Worm (Caenorhabditis elegans): ENCODE data around the gene plp-2.
"Not testable (repeated sequence)": the region's sequence is repeated elsewhere in the genome, so short reads cannot be mapped to it uniquely, and the experiment has no call there.

The plp-2 gene

DNA sequence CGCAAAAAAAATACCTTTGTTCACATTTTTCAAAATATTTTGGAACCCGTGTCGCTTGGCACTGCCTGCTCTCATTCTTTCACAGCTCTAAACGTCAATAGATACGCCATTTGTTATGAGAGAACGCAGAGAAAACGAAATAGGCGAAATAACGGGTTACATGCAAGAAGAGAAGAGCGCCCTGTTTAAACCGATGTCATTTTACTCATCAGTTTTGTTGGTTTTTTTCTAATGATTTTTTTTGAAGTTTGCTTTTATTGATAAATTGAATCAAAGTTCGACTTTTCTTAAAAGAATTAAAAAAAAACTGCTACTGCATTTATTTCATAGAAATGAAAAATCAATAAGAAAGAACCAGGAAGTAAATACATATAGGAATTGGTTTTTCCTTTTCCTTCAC lies 3.8 kb downstream of the plp-2 start:
- no peak for TF ChIP-seq hmg-4 (GFP tag; optimal IDR thresholded peaks at IDR 0.05)

DNA sequence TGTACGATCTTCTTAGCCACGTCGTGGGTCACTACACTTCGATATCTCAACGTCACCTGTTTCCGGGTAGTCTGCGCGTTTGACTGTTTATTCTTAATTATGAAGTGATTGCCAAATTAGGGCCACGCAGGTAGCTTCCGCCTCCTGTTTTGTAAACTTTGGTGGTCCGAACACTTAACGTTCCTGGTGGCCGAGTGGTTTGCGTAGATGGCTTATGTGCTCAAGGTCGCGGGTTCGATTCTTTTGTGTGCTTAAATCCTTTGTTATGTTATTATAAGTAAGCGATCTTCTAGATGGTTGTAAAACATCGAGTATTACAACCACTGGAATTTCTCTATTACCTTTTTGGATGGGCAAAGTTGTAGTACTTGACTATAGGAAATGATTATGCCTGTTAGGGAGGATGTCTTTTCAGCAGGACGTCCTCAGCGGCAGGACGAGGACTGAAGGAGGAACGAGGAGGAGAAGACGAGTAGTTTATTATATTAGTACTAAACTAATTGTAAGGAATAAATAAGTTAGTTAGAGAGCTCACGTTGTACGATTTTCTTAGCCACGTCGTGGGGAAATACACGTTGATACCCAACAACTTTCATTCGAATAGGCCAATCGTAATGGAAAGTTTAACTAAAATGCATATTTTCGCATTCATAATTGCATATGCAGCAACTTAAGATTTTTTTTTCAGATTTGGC lies 5.6 kb downstream of the plp-2 start:
- TF ChIP-seq hnd-1 (tag; optimal IDR thresholded peaks at IDR 0.05) (no peak), scrt-1 (GFP tag; IDR thresholded peaks at IDR 0.05) (no peak), ets-7 (tag; optimal IDR thresholded peaks at IDR 0.05) (no peak), tra-4 (tag; optimal IDR thresholded peaks at IDR 0.05) (no peak), hmg-4 (GFP tag; optimal IDR thresholded peaks at IDR 0.05) (no peak), B0310.2 (tag; optimal IDR thresholded peaks at IDR 0.05) (no peak), F13C5.2 (tag; optimal IDR thresholded peaks at IDR 0.05) (no peak)

DNA sequence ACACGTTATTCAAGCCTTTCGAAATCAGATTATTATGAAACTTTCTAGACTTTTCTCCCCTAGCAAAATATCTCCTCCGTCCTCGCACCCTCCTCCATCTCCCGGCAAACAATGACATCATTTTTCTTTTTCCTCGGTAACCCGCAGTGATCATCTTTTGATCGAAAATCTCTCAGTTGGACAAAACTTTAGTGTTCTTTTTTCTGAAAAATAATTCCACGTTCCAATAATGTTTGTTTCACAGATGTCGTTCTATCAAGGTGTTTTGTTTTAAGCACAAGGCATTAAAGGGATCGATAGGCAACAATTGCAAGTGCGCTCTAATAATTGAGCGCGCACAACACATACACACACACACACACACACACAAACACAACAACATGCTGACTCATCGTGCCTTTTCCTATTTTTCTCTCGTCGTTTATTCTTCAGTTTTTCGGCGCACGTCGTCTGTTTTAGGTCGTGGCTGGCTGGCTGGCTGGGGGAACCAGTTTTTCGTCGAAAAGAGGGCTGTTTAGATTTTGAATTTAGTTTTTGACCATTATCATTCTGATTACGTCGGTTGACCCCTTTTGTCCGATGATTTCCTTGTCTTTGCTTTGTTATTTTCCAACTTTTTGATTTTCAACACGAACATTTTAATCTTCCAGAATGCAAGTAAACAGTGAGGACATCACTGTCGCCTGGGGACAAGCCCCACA lies 7.0 kb downstream of the plp-2 start, which contains the start of gene F20D1.3:
F20D1.3 (plus strand) TSS at position 651 of the 701 bp plus-strand sequence.
- TF ChIP-seq F13C5.2 (tag; optimal IDR thresholded peaks at IDR 0.05) (peak; percentile 2), hnd-1 (tag; optimal IDR thresholded peaks at IDR 0.05) (no peak)

DNA sequence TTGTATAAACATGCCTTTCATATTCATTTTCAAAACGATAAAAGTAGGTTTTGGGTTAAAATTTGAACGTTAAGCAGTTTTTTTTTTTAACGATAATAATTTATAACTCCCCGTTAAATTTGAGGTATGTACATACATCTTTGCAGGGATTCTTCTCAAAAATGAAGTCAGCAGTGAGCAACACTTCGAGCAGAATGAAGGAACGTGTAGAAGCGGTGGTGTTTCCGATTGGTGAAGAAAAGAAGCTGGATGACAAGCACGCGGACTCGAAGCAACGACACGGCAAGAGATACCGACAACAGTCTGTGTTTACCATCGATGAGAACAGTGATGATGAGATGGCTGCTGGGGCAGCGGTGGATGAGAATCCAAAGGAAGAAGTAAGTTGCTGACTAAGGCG lies 9.5 kb downstream of the plp-2 start:
- TF ChIP-seq tbx-37 (GFP tag; conservative IDR thresholded peaks at IDR 0.05): no peak
- no peak for TF ChIP-seq flt-1 (GFP tag; IDR thresholded peaks at IDR 0.05)
- TF ChIP-seq F13C5.2 (tag; optimal IDR thresholded peaks at IDR 0.05): no peak
- TF ChIP-seq sea-1 (GFP tag; conservative IDR thresholded peaks at IDR 0.05): no peak
- TF ChIP-seq B0310.2 (tag; optimal IDR thresholded peaks at IDR 0.05): no peak
- no peak for TF ChIP-seq scrt-1 (GFP tag; IDR thresholded peaks at IDR 0.05)
- TF ChIP-seq tra-4 (tag; optimal IDR thresholded peaks at IDR 0.05): no peak
- no peak for TF ChIP-seq tbx-11 (GFP tag; IDR thresholded peaks at IDR 0.05)
- no peak for TF ChIP-seq ets-7 (tag; optimal IDR thresholded peaks at IDR 0.05)
- no peak for TF ChIP-seq ceh-36 (tag; optimal IDR thresholded peaks at IDR 0.05)
- TF ChIP-seq ceh-13 (GFP tag; optimal IDR thresholded peaks at IDR 0.05): no peak
- TF ChIP-seq pes-1 (GFP tag; IDR thresholded peaks at IDR 0.05): no peak
- no peak for TF ChIP-seq ama-1 (optimal IDR thresholded peaks at IDR 0.05)
- TF ChIP-seq hmg-4 (GFP tag; optimal IDR thresholded peaks at IDR 0.05): no peak
- TF ChIP-seq hmbx-1 (tag; optimal IDR thresholded peaks at IDR 0.05): no peak
- TF ChIP-seq aly-1 (tag; optimal IDR thresholded peaks at IDR 0.05): no peak
- TF ChIP-seq hnd-1 (tag; optimal IDR thresholded peaks at IDR 0.05): no peak

DNA sequence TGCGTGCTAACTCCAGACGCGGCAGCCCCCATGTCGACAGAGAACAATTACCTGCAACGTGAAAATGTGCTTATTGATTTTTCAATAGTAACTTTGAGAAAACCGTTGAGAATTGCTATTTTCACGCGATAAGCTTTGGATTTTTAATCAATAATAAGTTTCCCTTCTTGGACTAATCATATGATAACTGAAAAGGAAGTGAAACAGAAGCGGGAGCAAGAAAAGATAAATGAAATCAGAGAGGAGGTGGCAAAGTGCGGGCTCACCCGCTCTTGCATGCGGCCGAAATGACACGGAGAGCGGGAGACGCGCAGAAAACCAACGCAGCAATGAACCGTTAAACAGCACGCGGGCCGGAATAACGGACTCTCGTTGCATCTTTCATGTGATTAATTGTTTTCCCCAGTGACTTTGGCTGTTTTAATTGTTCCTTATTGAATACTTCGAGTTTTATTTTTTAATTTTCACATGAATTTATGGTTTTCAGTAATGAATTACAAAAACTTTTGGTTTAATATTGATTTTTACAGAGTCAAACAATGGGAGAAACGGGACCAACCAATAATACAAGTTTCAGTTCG lies 12.3 kb downstream of the plp-2 start, which contains the start of the genes flwr-1 and tbc-1:
flwr-1 (minus strand) TSS at position 51 of the 581 bp plus-strand sequence.
tbc-1 (plus strand) TSS at position 531 of the 581 bp plus-strand sequence.
- TF ChIP-seq F13C5.2 (tag; optimal IDR thresholded peaks at IDR 0.05) (peak; percentile 17), sea-1 (GFP tag; conservative IDR thresholded peaks at IDR 0.05) (no peak), scrt-1 (GFP tag; IDR thresholded peaks at IDR 0.05) (no peak), ama-1 (optimal IDR thresholded peaks at IDR 0.05) (no peak)

DNA sequence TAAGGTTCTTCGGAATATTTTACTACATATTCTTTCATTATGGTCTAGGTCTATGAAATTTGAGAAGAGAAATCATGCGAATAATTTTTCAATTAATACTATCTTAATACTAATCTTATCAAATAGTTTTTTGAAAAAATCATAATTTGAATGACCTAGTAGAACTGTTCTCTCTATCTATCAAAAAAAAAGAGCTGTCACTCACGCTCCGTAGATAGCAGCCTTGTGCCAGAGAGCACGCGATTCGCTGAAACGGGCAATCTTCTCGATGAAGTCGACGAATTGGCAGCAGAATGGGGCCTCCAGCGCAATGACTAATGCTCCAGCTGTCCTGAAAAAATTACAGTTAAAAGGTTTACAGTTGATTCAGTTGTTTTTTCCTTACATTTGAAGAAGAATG lies 13.0 kb downstream of the plp-2 start:
- no peak for TF ChIP-seq sea-1 (GFP tag; conservative IDR thresholded peaks at IDR 0.05)
- TF ChIP-seq scrt-1 (GFP tag; IDR thresholded peaks at IDR 0.05): no peak
- TF ChIP-seq tra-4 (tag; optimal IDR thresholded peaks at IDR 0.05): no peak

DNA sequence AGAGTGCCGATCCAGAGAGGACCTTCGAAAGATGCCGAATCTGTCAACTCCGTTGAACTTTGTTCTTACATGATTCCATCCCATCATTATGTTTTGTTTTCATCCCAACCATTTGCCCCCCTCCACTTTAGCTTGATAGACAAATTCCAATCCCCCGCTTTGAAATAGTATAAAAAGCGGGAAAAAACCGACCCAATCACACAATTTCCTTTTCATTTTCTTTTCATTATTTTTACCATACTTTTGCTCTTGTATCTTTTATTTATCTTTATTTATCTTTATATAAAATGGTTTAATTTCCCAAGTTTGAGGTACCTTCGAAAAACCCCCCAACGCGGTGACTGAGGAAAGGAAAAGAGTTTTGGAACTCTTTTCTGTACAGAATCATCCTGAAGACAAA lies 16.1 kb downstream of the plp-2 start, which contains the start of gene F20D1.22:
F20D1.22 (plus strand) TSS at position 301 of the 400 bp plus-strand sequence.
- not testable (repeated sequence) for TF ChIP-seq pes-1 (GFP tag; IDR thresholded peaks at IDR 0.05); tbx-37 (GFP tag; conservative IDR thresholded peaks at IDR 0.05); scrt-1 (GFP tag; IDR thresholded peaks at IDR 0.05)

DNA sequence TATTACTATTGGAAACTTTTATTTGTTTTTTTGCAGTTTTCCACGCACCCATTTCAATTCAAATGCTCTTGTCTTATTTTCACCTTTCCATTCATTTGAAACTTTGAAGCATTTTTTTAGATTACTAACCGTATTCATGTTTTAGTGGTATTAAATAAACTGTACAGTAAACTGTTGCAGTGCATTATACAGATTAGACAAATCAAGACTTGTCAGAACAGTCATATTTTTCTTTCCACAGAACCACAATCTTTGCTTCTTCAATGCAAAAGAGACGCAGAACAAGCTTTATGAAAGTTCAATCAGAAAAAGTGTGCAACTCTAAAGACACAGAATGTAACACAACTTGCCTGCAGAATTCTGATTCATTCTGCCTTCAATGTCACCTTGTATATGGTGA lies 16.8 kb downstream of the plp-2 start, which contains the start of gene F45B8.5:
F45B8.5 (plus strand) TSS at position 301 of the 400 bp plus-strand sequence.
- TF ChIP-seq ceh-36 (tag; optimal IDR thresholded peaks at IDR 0.05): no peak

DNA sequence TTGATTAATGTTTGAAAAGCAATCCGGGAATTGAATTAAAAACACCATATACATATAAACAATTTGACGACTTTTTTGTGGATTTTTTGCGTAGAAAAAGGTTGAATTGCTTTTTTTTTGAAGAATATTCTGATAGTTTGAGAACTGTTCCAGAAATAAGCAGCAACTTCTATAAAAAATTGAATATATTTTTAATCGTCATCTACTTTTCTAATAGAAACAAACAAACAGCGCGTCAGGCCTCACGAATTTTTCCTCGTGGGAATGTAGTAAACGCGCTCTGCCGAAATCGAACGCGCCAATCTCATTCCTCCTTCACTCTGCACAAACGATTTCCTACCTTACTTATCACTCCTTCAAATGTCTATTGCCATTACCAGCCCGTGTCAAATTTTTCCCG lies 18.4 kb downstream of the plp-2 start, which contains the start of gene rgs-11:
rgs-11 (plus strand) TSS at position 301 of the 400 bp plus-strand sequence.
- TF ChIP-seq ama-1 (optimal IDR thresholded peaks at IDR 0.05) (no peak), hmg-4 (GFP tag; optimal IDR thresholded peaks at IDR 0.05) (no peak), pes-1 (GFP tag; IDR thresholded peaks at IDR 0.05) (no peak), tbx-37 (GFP tag; conservative IDR thresholded peaks at IDR 0.05) (no peak), tra-4 (tag; optimal IDR thresholded peaks at IDR 0.05) (no peak), sea-1 (GFP tag; conservative IDR thresholded peaks at IDR 0.05) (no peak), ceh-13 (GFP tag; optimal IDR thresholded peaks at IDR 0.05) (no peak), hmbx-1 (tag; optimal IDR thresholded peaks at IDR 0.05) (no peak)

Measured in whole organism, early embryonic.